Worm (Caenorhabditis elegans): ENCODE data around the gene fbxa-147.

The fbxa-147 gene

ce11 chrV:14736851-14737250 is 20.6 kb downstream of the fbxa-147 start, which contains the start of gene Y50E8A.5:
Gene Y50E8A.5, minus strand, starts transcription at chrV:14736951.
- TF ChIP-seq lin-13 (GFP tag; optimal IDR thresholded peaks at IDR 0.05): no peak
- no peak for TF ChIP-seq nhr-129 (tag; optimal IDR thresholded peaks at IDR 0.05)
- no peak for TF ChIP-seq peb-1 (tag; optimal IDR thresholded peaks at IDR 0.05)
- TF ChIP-seq lin-39 (tag; optimal IDR thresholded peaks at IDR 0.05): no peak
- no peak for TF ChIP-seq ama-1 (optimal IDR thresholded peaks at IDR 0.05)
- TF ChIP-seq nhr-12 (tag; optimal IDR thresholded peaks at IDR 0.05): no peak
- TF ChIP-seq nhr-21 (tag; optimal IDR thresholded peaks at IDR 0.05): no peak
- TF ChIP-seq ztf-1 (GFP tag; conservative IDR thresholded peaks at IDR 0.05): no peak
- no peak for TF ChIP-seq mbf-1 (tag; optimal IDR thresholded peaks at IDR 0.05)
- no peak for TF ChIP-seq aly-2 (tag; optimal IDR thresholded peaks at IDR 0.05)
- no peak for TF ChIP-seq Y55F3AM.14 (GFP tag; optimal IDR thresholded peaks at IDR 0.05)
- TF ChIP-seq mdl-1 (tag; optimal IDR thresholded peaks at IDR 0.05): no peak
- no peak for TF ChIP-seq R02D3.7 (tag; optimal IDR thresholded peaks at IDR 0.05)
- no peak for TF ChIP-seq ztf-11 (tag; optimal IDR thresholded peaks at IDR 0.05)
- TF ChIP-seq lsy-2 (tag; optimal IDR thresholded peaks at IDR 0.05): no peak

- no peak for TF ChIP-seq F13H6.1 (tag; optimal IDR thresholded peaks at IDR 0.05)
These were observed 24.9 kb downstream of the fbxa-147 start, which contains the start of gene Y50E8A.6 for ce11 chrV:14741233-14741632. Gene Y50E8A.6, minus strand, starts transcription at chrV:14741333.

ce11 chrV:14744824-14745223 is 28.5 kb downstream of the fbxa-147 start:
- TF ChIP-seq alr-1 (tag; optimal IDR thresholded peaks at IDR 0.05) (no peak), unc-55 (GFP tag; optimal IDR thresholded peaks at IDR 0.05) (no peak), ztf-4 (tag; optimal IDR thresholded peaks at IDR 0.05) (no peak), ceh-82 (tag; optimal IDR thresholded peaks at IDR 0.05) (no peak), lin-11 (tag; optimal IDR thresholded peaks at IDR 0.05) (no peak), unc-39 (tag; optimal IDR thresholded peaks at IDR 0.05) (no peak), snpc-4 (tag; optimal IDR thresholded peaks at IDR 0.05) (no peak), lsy-2 (tag; optimal IDR thresholded peaks at IDR 0.05) (no peak), ztf-11 (tag; optimal IDR thresholded peaks at IDR 0.05) (no peak), peb-1 (tag; optimal IDR thresholded peaks at IDR 0.05) (no peak), sma-9 (GFP tag; optimal IDR thresholded peaks at IDR 0.05) (no peak), sma-9 (tag; optimal IDR thresholded peaks at IDR 0.05) (no peak), ZK546.5 (tag; optimal IDR thresholded peaks at IDR 0.05) (no peak), aly-2 (tag; optimal IDR thresholded peaks at IDR 0.05) (no peak), C34F6.9 (tag; optimal IDR thresholded peaks at IDR 0.05) (no peak), elt-3 (tag; optimal IDR thresholded peaks at IDR 0.05) (no peak), unc-62 (GFP tag; optimal IDR thresholded peaks at IDR 0.05) (no peak), nhr-77 (tag; optimal IDR thresholded peaks at IDR 0.05) (no peak)

- no peak for TF ChIP-seq nhr-10 (tag; optimal IDR thresholded peaks at IDR 0.05)
- no peak for TF ChIP-seq ceh-82 (tag; optimal IDR thresholded peaks at IDR 0.05)
- TF ChIP-seq sma-9 (GFP tag; optimal IDR thresholded peaks at IDR 0.05): no peak
- TF ChIP-seq sma-9 (tag; optimal IDR thresholded peaks at IDR 0.05): no peak
- no peak for TF ChIP-seq F13H6.1 (tag; optimal IDR thresholded peaks at IDR 0.05)
- no peak for TF ChIP-seq aly-2 (tag; optimal IDR thresholded peaks at IDR 0.05)
- no peak for TF ChIP-seq ZK546.5 (tag; optimal IDR thresholded peaks at IDR 0.05)
- TF ChIP-seq skn-1 (tag; optimal IDR thresholded peaks at IDR 0.05): no peak
These were observed 30.7 kb downstream of the fbxa-147 start for ce11 chrV:14746975-14747374.

- TF ChIP-seq ZK546.5 (tag; optimal IDR thresholded peaks at IDR 0.05) (no peak), gmeb-1 (tag; optimal IDR thresholded peaks at IDR 0.05) (no peak), nhr-25 (tag; optimal IDR thresholded peaks at IDR 0.05) (no peak), lsy-2 (tag; optimal IDR thresholded peaks at IDR 0.05) (no peak), R02D3.7 (tag; optimal IDR thresholded peaks at IDR 0.05) (no peak), unc-39 (tag; optimal IDR thresholded peaks at IDR 0.05) (no peak), ztf-11 (tag; optimal IDR thresholded peaks at IDR 0.05) (no peak), unc-62 (GFP tag; optimal IDR thresholded peaks at IDR 0.05) (no peak), mdl-1 (tag; optimal IDR thresholded peaks at IDR 0.05) (no peak), lin-13 (GFP tag; optimal IDR thresholded peaks at IDR 0.05) (no peak), peb-1 (tag; optimal IDR thresholded peaks at IDR 0.05) (no peak), ceh-82 (tag; optimal IDR thresholded peaks at IDR 0.05) (no peak), nhr-11 (tag; optimal IDR thresholded peaks at IDR 0.05) (no peak), nhr-6 (tag; optimal IDR thresholded peaks at IDR 0.05) (no peak), nhr-237 (tag; optimal IDR thresholded peaks at IDR 0.05) (no peak), ama-1 (optimal IDR thresholded peaks at IDR 0.05) (no peak), elt-1 (tag; optimal IDR thresholded peaks at IDR 0.05) (no peak)
These were observed 32.4 kb downstream of the fbxa-147 start, which contains the start of the genes lipl-8 and Y50E8A.22 for ce11 chrV:14748608-14749137. Gene lipl-8, minus strand, starts transcription at chrV:14748708. Gene Y50E8A.22, minus strand, starts transcription at chrV:14749087.
